Worm (Caenorhabditis elegans): ENCODE data around the gene C56A3.5.

C56A3.5 gene

DNA sequence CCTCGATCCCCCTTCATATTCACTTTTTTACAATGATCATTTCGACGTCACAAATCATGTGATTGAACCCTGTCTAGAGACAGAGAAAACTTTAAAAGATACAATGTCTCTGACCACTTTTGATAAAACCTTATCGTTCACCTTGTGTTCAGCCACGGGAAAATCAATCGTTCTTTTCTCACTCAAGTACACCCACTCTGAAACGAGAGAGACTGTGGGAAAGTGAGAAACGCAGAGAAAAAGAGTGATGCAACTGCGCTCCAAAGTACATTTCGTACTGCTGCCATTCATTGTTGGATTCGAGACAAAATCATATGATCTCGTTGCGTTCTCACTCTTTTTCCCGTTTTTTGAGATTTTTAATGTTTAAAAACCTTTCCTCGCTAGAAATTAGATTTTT, 13.4 kb downstream of the C56A3.5 start (continued):
- TF ChIP-seq lin-39 (tag; optimal IDR thresholded peaks at IDR 0.05), result peak; percentile 7
- peak; percentile 76 for TF ChIP-seq jun-1 (tag; optimal IDR thresholded peaks at IDR 0.05)
- peak in 1 of 2 experiments; percentile 2 for TF ChIP-seq ztf-11 (tag; optimal IDR thresholded peaks at IDR 0.05)
- TF ChIP-seq mep-1 (tag; optimal IDR thresholded peaks at IDR 0.05), result peak; percentile 93
- TF ChIP-seq lir-3 (tag; optimal IDR thresholded peaks at IDR 0.05; ENCODE audit: poor library complexity), result peak; percentile 79
- peak; percentile 71 for TF ChIP-seq ztf-4 (tag; optimal IDR thresholded peaks at IDR 0.05)
- TF ChIP-seq ets-5 (GFP tag; IDR thresholded peaks at IDR 0.05), result no peak
- no peak for TF ChIP-seq nhr-84 (tag; optimal IDR thresholded peaks at IDR 0.05)
- peak; percentile 59 for TF ChIP-seq sup-37 (GFP tag; optimal IDR thresholded peaks at IDR 0.05)
- no peak for TF ChIP-seq ceh-8 (GFP tag; optimal IDR thresholded peaks at IDR 0.05)
- TF ChIP-seq C16A3.4 (tag; optimal IDR thresholded peaks at IDR 0.05), result peak; percentile 95
- peak; percentile 69 for TF ChIP-seq ama-1 (optimal IDR thresholded peaks at IDR 0.05)
- TF ChIP-seq aha-1 (tag; optimal IDR thresholded peaks at IDR 0.05), result peak; percentile 36
- peak; percentile 42 for TF ChIP-seq nhr-11 (tag; optimal IDR thresholded peaks at IDR 0.05)
- TF ChIP-seq fos-1 (tag; optimal IDR thresholded peaks at IDR 0.05), result peak; percentile 88
- peak; percentile 97 for TF ChIP-seq pag-3 (tag; optimal IDR thresholded peaks at IDR 0.05; ENCODE audit: borderline replicate concordance, insufficient read depth)
- peak; percentile 85 for TF ChIP-seq nhr-77 (tag; optimal IDR thresholded peaks at IDR 0.05)
- TF ChIP-seq dsc-1 (tag; optimal IDR thresholded peaks at IDR 0.05), result peak; percentile 78
- TF ChIP-seq fkh-4 (tag; optimal IDR thresholded peaks at IDR 0.05; ENCODE audit: borderline replicate concordance), result no peak
- TF ChIP-seq xbp-1 (tag; optimal IDR thresholded peaks at IDR 0.05), result peak; percentile 88
- no peak for TF ChIP-seq Y116A8C.19 (tag; optimal IDR thresholded peaks at IDR 0.05; ENCODE audit: borderline replicate concordance)
- TF ChIP-seq efl-3 (GFP tag; optimal IDR thresholded peaks at IDR 0.05), result no peak
- TF ChIP-seq ceh-82 (tag; optimal IDR thresholded peaks at IDR 0.05), result peak; percentile 41 to 80 (median 69)
- TF ChIP-seq grh-1 (GFP tag; IDR thresholded peaks at IDR 0.05), result peak; percentile 84
- TF ChIP-seq mef-2 (tag; optimal IDR thresholded peaks at IDR 0.05), result no peak
- TF ChIP-seq fkh-8 (tag; optimal IDR thresholded peaks at IDR 0.05), result peak; percentile 77
- TF ChIP-seq sptf-1 (tag; optimal IDR thresholded peaks at IDR 0.05), result no peak
- no peak for TF ChIP-seq ceh-63 (GFP tag; optimal IDR thresholded peaks at IDR 0.05)
- TF ChIP-seq zip-4 (GFP tag; optimal IDR thresholded peaks at IDR 0.05), result peak; percentile 56
- no peak for TF ChIP-seq alr-1 (tag; optimal IDR thresholded peaks at IDR 0.05; ENCODE audit: borderline replicate concordance)
- TF ChIP-seq dpl-1 (GFP tag; optimal IDR thresholded peaks at IDR 0.05), result peak; percentile 70 to 92 (median 83)
- TF ChIP-seq C34B4.2 (tag; optimal IDR thresholded peaks at IDR 0.05), result no peak
- peak; percentile 86 for TF ChIP-seq lin-15B (tag; optimal IDR thresholded peaks at IDR 0.05)
- TF ChIP-seq sox-4 (tag; optimal IDR thresholded peaks at IDR 0.05), result peak; percentile 50
- peak; percentile 81 for TF ChIP-seq lin-13 (GFP tag; optimal IDR thresholded peaks at IDR 0.05)
- no peak for TF ChIP-seq pqm-1 (tag; optimal IDR thresholded peaks at IDR 0.05)
- peak; percentile 56 for TF ChIP-seq skn-1 (tag; optimal IDR thresholded peaks at IDR 0.05)
- peak; percentile 96 for TF ChIP-seq nhr-85 (tag)
- peak; percentile 90 for TF ChIP-seq blmp-1 (tag; optimal IDR thresholded peaks at IDR 0.05)
- TF ChIP-seq vab-15 (tag; optimal IDR thresholded peaks at IDR 0.05), result peak; percentile 33
- peak; percentile 94 for TF ChIP-seq nhr-19 (GFP tag; conservative IDR thresholded peaks at IDR 0.05)
- TF ChIP-seq hpl-2 (GFP tag; optimal IDR thresholded peaks at IDR 0.05), result peak; percentile 70
- peak; percentile 93 for TF ChIP-seq tbx-2 (tag; optimal IDR thresholded peaks at IDR 0.05)
- peak; percentile 93 for TF ChIP-seq pax-3 (tag; optimal IDR thresholded peaks at IDR 0.05)
- TF ChIP-seq C04F5.9 (tag; optimal IDR thresholded peaks at IDR 0.05), result peak; percentile 66
- peak; percentile 66 for TF ChIP-seq isw-1 (GFP tag; IDR thresholded peaks at IDR 0.05)
- TF ChIP-seq nhr-47 (tag; optimal IDR thresholded peaks at IDR 0.05), result peak; percentile 90
- TF ChIP-seq fkh-10 (GFP tag; optimal IDR thresholded peaks at IDR 0.05), result peak; percentile 24
- TF ChIP-seq hlh-4 (tag; optimal IDR thresholded peaks at IDR 0.05), result no peak
- TF ChIP-seq unc-30 (tag; optimal IDR thresholded peaks at IDR 0.05), result no peak
- peak; percentile 90 for TF ChIP-seq swsn-7 (tag; optimal IDR thresholded peaks at IDR 0.05)
- TF ChIP-seq elt-3 (tag; optimal IDR thresholded peaks at IDR 0.05), result peak in 5 of 6 experiments; percentile 12 to 97 (median 83)
- no peak for TF ChIP-seq zag-1 (tag; optimal IDR thresholded peaks at IDR 0.05)
